Worm (Caenorhabditis elegans) whole organism, young adult: Measurements from ENCODE around the gene F59A6.2.

Experiments used
- D2030.7 ChIP-seq: fragments of 200-800 bp; sonication (Bioruptor generic); IDR thresholded peaks from 2 replicates; pipeline ENCODE4 v1.3.6; 2022; ENCODE audit warnings: missing genetic modification reagents, missing genetic modification characterization, missing compliant biosample characterization
- F10E7.11 ChIP-seq: sonication (generic microtip); optimal IDR thresholded peaks from 2 replicates; lab custom pipeline; 2017; ENCODE audit warnings: mild to moderate bottlenecking, missing genetic modification characterization, moderate library complexity, missing compliant biosample characterization
- F22D6.2 ChIP-seq: sonication (generic microtip); optimal IDR thresholded peaks from 2 replicates; lab custom pipeline; 2016; ENCODE audit warnings: mild to moderate bottlenecking, missing genetic modification characterization, missing compliant biosample characterization
- F33H1.4 ChIP-seq: fragments of 200-800 bp; sonication (Bioruptor generic); IDR thresholded peaks from 2 replicates; pipeline ENCODE4 v1.3.6; 2022; ENCODE audit warnings: missing genetic modification reagents, missing genetic modification characterization, missing compliant biosample characterization
- F37B4.10 ChIP-seq: fragments of 200-800 bp; sonication (Bioruptor generic); IDR thresholded peaks from 2 replicates; pipeline ENCODE4 v1.3.6; 2022; ENCODE audit warnings: missing genetic modification characterization, missing compliant biosample characterization
- F49E8.2 ChIP-seq: sonication (generic microtip); optimal IDR thresholded peaks from 3 replicates; lab custom pipeline; 2017; ENCODE audit warnings: missing genetic modification characterization, mild to moderate bottlenecking, missing compliant biosample characterization, antibody characterized with exemption, moderate library complexity; ENCODE audit not compliant: insufficient read depth
- F55B11.4 ChIP-seq: sonication (generic microtip); optimal IDR thresholded peaks from 2 replicates; lab custom pipeline; 2016; ENCODE audit warnings: missing compliant biosample characterization, missing genetic modification characterization, borderline replicate concordance; ENCODE audit not compliant: insufficient read depth
- F57C9.4 ChIP-seq: sonication (generic microtip); optimal IDR thresholded peaks from 2 replicates; lab custom pipeline; 2017; ENCODE audit warnings: mild to moderate bottlenecking, missing genetic modification characterization, missing compliant biosample characterization
- Y53F4B.3 ChIP-seq: fragments of 200-800 bp; sonication (Bioruptor generic); IDR thresholded peaks from 2 replicates; pipeline ENCODE4 v1.3.6; 2022; ENCODE audit warnings: missing genetic modification reagents, missing genetic modification characterization, missing compliant biosample characterization
- Y67H2A.10 ChIP-seq: fragments of 200-800 bp; sonication (Bioruptor generic); conservative IDR thresholded peaks from 2 replicates; pipeline ENCODE4 v1.3.6; 2022; ENCODE audit warnings: missing genetic modification reagents, missing genetic modification characterization, missing compliant biosample characterization
- Y79H2A.3 ChIP-seq: fragments of 200-800 bp; sonication (Bioruptor generic); conservative IDR thresholded peaks from 2 replicates; pipeline ENCODE4 v1.3.6; 2022; ENCODE audit warnings: missing genetic modification reagents, missing genetic modification characterization, missing compliant biosample characterization
- ZK185.1 ChIP-seq: sonication (generic microtip); optimal IDR thresholded peaks from 2 replicates; lab custom pipeline; 2016; ENCODE audit warnings: mild to moderate bottlenecking, missing genetic modification characterization, missing compliant biosample characterization; ENCODE audit not compliant: poor library complexity, severe bottlenecking
- aptf-3 ChIP-seq: fragments of 200-800 bp; sonication (Bioruptor generic); IDR thresholded peaks from 2 replicates; pipeline ENCODE4 v1.3.6; 2022; ENCODE audit warnings: missing genetic modification characterization, missing compliant biosample characterization
- attf-6 ChIP-seq: fragments of 200-800 bp; sonication (Bioruptor generic); IDR thresholded peaks from 2 replicates; pipeline ENCODE4 v1.3.6; 2022; ENCODE audit warnings: missing genetic modification reagents, missing genetic modification characterization, missing compliant biosample characterization
- ccch-3 ChIP-seq: fragments of 200-800 bp; sonication (Bioruptor generic); optimal IDR thresholded peaks from 2 replicates; lab custom pipeline; 2018; ENCODE audit warnings: mild to moderate bottlenecking, missing genetic modification characterization, missing compliant biosample characterization
- ceh-27 ChIP-seq: fragments of 200-800 bp; sonication (Bioruptor generic); optimal IDR thresholded peaks from 2 replicates; lab custom pipeline; 2018; ENCODE audit warnings: mild to moderate bottlenecking, missing genetic modification characterization, moderate library complexity, missing compliant biosample characterization
- die-1 ChIP-seq: sonication (generic microtip); optimal IDR thresholded peaks from 2 replicates; lab custom pipeline; 2016; ENCODE audit warnings: missing genotype, mild to moderate bottlenecking, missing genetic modification characterization, missing compliant biosample characterization
- dpl-1 ChIP-seq: fragments of 150-350 bp; optimal IDR thresholded peaks from 2 replicates; lab custom pipeline; 2014; ENCODE audit warnings: missing biosample characterization, missing genetic modification reagents, missing genetic modification characterization
- egrh-3 ChIP-seq: fragments of 200-800 bp; sonication (Bioruptor generic); IDR thresholded peaks from 2 replicates; pipeline ENCODE4 v1.3.6; 2022; ENCODE audit warnings: missing genetic modification reagents, missing genetic modification characterization, missing compliant biosample characterization
- ekl-4 ChIP-seq: fragments of 200-800 bp; sonication (Bioruptor generic); IDR thresholded peaks from 2 replicates; pipeline ENCODE4 v1.3.6; 2022; ENCODE audit warnings: missing genetic modification reagents, missing genetic modification characterization, missing compliant biosample characterization
- fkh-3 ChIP-seq: sonication (generic microtip); optimal IDR thresholded peaks from 2 replicates; lab custom pipeline; 2016; ENCODE audit warnings: mild to moderate bottlenecking, missing genetic modification characterization, missing compliant biosample characterization
- hlh-12 ChIP-seq: sonication (generic microtip); optimal IDR thresholded peaks from 2 replicates; lab custom pipeline; 2016; ENCODE audit warnings: missing genetic modification characterization, missing compliant biosample characterization
- hlh-26 ChIP-seq: fragments of 200-800 bp; sonication (Bioruptor generic); conservative IDR thresholded peaks from 2 replicates; pipeline ENCODE4 v1.3.6; 2022; ENCODE audit warnings: missing genetic modification reagents, missing genetic modification characterization, missing compliant biosample characterization
- hmg-1.2 ChIP-seq: fragments of 200-800 bp; sonication (Bioruptor generic); IDR thresholded peaks from 2 replicates; pipeline ENCODE4 v1.3.6; 2022; ENCODE audit warnings: missing genetic modification reagents, missing genetic modification characterization, missing compliant biosample characterization
- lag-1 ChIP-seq: fragments of 200-800 bp; sonication (Bioruptor generic); IDR thresholded peaks from 2 replicates; pipeline ENCODE4 v1.3.6; 2022; ENCODE audit warnings: missing genetic modification reagents, missing genetic modification characterization, missing compliant biosample characterization
- let-526 ChIP-seq: fragments of 200-800 bp; sonication (Bioruptor generic); IDR thresholded peaks from 2 replicates; pipeline ENCODE4 v1.3.6; 2022; ENCODE audit warnings: missing genetic modification reagents, missing genetic modification characterization, missing compliant biosample characterization
- lin-40 ChIP-seq: sonication (generic microtip); optimal IDR thresholded peaks from 2 replicates; lab custom pipeline; 2016; ENCODE audit warnings: missing genetic modification characterization, mild to moderate bottlenecking, missing compliant biosample characterization, missing genotype, missing genetic modification reagents
- lsy-27 ChIP-seq: sonication (generic microtip); optimal IDR thresholded peaks from 2 replicates; lab custom pipeline; 2017; ENCODE audit warnings: missing genetic modification characterization, mild to moderate bottlenecking, missing compliant biosample characterization, antibody characterized with exemption, missing genotype, borderline replicate concordance; ENCODE audit not compliant: insufficient read depth
- madf-10 ChIP-seq: sonication (generic microtip); optimal IDR thresholded peaks from 2 replicates; lab custom pipeline; 2016; ENCODE audit warnings: mild to moderate bottlenecking, missing genetic modification characterization, missing compliant biosample characterization
- nfyb-1 ChIP-seq: fragments of 200-800 bp; sonication (Bioruptor generic); IDR thresholded peaks from 2 replicates; pipeline ENCODE4 v1.3.6; 2022; ENCODE audit warnings: missing genetic modification reagents, missing genetic modification characterization, missing compliant biosample characterization
- nhr-27 ChIP-seq: fragments of 200-800 bp; sonication (Bioruptor generic); optimal IDR thresholded peaks from 2 replicates; lab custom pipeline; 2018; ENCODE audit warnings: mild to moderate bottlenecking, missing genetic modification characterization, moderate library complexity, missing compliant biosample characterization
- nhr-80 ChIP-seq: sonication (generic microtip); optimal IDR thresholded peaks from 2 replicates; lab custom pipeline; 2016; ENCODE audit warnings: missing genetic modification characterization, missing compliant biosample characterization
- rcor-1 ChIP-seq: fragments of 200-800 bp; sonication (Bioruptor generic); IDR thresholded peaks from 2 replicates; pipeline ENCODE4 v1.3.6; 2022; ENCODE audit warnings: missing genetic modification reagents, missing genetic modification characterization, missing compliant biosample characterization
- rec-8 ChIP-seq, 2 experiments: sonication (generic microtip); optimal IDR thresholded peaks; 2 replicates each; lab custom pipeline; 2016; ENCODE audit warnings: mild to moderate bottlenecking in 2 of 2, missing genetic modification characterization in 2 of 2, missing genetic modification reagents in 2 of 2, missing genotype in 2 of 2, missing biosample characterization in 1 of 2, missing compliant biosample characterization in 1 of 2, moderate library complexity in 1 of 2
- rpc-1 ChIP-seq, 2 experiments: fragments of 150-350 bp in 1 of 2; sonication (generic microtip) in 1 of 2; optimal IDR thresholded peaks; 2 replicates each; lab custom pipeline; 2014 to 2018; ENCODE audit warnings: missing biosample characterization in 1 of 2, missing genetic modification characterization in 1 of 2, missing genetic modification reagents in 1 of 2, missing genotype in 1 of 2
- sptf-2 ChIP-seq: fragments of 200-800 bp; sonication (Bioruptor generic); optimal IDR thresholded peaks from 2 replicates; lab custom pipeline; 2018; ENCODE audit warnings: mild to moderate bottlenecking, missing genetic modification characterization, missing compliant biosample characterization
- unc-62 ChIP-seq: fragments of 150-350 bp; optimal IDR thresholded peaks from 2 replicates; lab custom pipeline; 2014; ENCODE audit warnings: missing biosample characterization, missing genetic modification reagents, missing genetic modification characterization
- xnd-1 ChIP-seq: sonication (generic microtip); optimal IDR thresholded peaks from 2 replicates; lab custom pipeline; 2016; ENCODE audit warnings: missing genotype, missing genetic modification reagents, missing genetic modification characterization, missing compliant biosample characterization
- zfh-2 ChIP-seq: fragments of 200-800 bp; sonication (Bioruptor generic); conservative IDR thresholded peaks from 2 replicates; pipeline ENCODE4 v1.3.6; 2022; ENCODE audit warnings: missing genetic modification reagents, missing genetic modification characterization, missing compliant biosample characterization
- ztf-18 ChIP-seq: sonication (generic microtip); optimal IDR thresholded peaks from 2 replicates; lab custom pipeline; 2016; ENCODE audit warnings: missing genotype, mild to moderate bottlenecking, missing genetic modification characterization, missing compliant biosample characterization
- ztf-6 ChIP-seq: fragments of 200-800 bp; sonication (Bioruptor generic); IDR thresholded peaks from 2 replicates; pipeline ENCODE4 v1.3.6; 2022; ENCODE audit warnings: missing genetic modification reagents, missing genetic modification characterization, missing compliant biosample characterization

The F59A6.2 gene

DNA sequence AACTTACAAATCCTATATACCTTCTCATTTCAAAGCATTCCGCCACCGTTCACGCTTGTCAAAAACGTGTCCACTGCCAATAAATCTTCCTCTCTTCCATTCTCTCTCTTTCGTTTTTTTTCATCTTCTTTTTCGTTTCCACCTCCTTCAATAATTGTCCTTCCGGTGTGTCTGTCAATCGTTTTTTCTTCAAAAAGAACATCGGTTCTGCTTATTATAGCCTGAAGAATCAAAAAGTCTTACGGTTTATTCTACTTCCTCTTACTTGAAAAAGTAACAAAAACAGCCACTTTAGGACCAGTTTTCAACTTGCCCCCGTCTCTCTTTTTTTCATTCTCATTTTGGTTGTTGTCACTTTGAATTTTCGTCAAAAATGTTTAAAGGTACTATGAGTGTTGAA, 34.8 kb downstream of the F59A6.2 start:
- no peak for TF ChIP-seq ZK185.1
- TF ChIP-seq F10E7.11 (tag; lab: Kevin White, UChicago), result no peak
- TF ChIP-seq ceh-27, result peak; percentile 47
- TF ChIP-seq lin-40, result peak; percentile 45
- TF ChIP-seq unc-62 (GFP tag; lab: Kevin White, UChicago), result peak; percentile 37
- no peak for TF ChIP-seq dpl-1 (GFP tag; lab: Kevin White, UChicago)
- TF ChIP-seq hlh-12 (tag; lab: Kevin White, UChicago), result no peak

DNA sequence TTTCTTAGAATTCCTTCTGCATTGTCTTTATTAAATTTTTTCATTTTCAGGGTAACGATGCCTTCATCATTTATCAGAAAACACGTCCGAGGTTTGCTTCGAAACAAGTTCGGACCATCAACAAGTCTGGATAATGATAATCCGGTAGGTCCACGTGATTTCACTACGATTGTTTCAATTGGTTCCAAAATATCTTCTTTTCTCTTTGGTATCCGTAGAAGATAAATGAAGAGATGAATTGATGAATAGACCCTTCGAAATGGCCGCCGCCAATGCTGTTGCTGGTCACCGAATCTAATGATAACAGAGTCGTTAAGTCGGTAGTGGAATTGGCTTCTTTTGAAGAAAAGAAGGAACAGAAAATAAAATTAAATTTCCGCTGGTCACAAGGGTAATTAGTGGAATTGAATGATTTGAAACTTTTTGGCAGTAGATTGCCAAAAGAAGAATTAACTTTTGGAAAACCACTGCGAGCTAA, 35.4 kb downstream of the F59A6.2 start, which contains the start of gene F33G12.6:
Gene F33G12.6 (plus strand): TSS at position 51 of the 478 bp plus-strand sequence.
- TF ChIP-seq egrh-3 (GFP tag; lab: Robert Waterston, UW), result no peak
- TF ChIP-seq rpc-1 (optimal IDR thresholded peaks at IDR 0.05; lab: Kevin White, UChicago), result no peak
- no peak for TF ChIP-seq rpc-1 (tag; optimal IDR thresholded peaks at IDR 0.05; lab: Kevin White, UChicago)
- no peak for TF ChIP-seq hmg-1.2 (GFP tag; lab: Robert Waterston, UW)
- no peak for TF ChIP-seq madf-10 (tag; lab: Kevin White, UChicago)
- TF ChIP-seq sptf-2, result no peak
- TF ChIP-seq nhr-27 (tag; lab: Kevin White, UChicago), result no peak
- TF ChIP-seq Y79H2A.3 (GFP tag; lab: Robert Waterston, UW), result no peak
- TF ChIP-seq rec-8 (tag; optimal IDR thresholded peaks at IDR 0.05; lab: Kevin White, UChicago), result no peak
- no peak for TF ChIP-seq D2030.7 (GFP tag; lab: Robert Waterston, UW)
- TF ChIP-seq F49E8.2 (tag; lab: Kevin White, UChicago), result no peak
- no peak for TF ChIP-seq ccch-3
- no peak for TF ChIP-seq F10E7.11 (tag; lab: Kevin White, UChicago)
- TF ChIP-seq aptf-3, result no peak

DNA sequence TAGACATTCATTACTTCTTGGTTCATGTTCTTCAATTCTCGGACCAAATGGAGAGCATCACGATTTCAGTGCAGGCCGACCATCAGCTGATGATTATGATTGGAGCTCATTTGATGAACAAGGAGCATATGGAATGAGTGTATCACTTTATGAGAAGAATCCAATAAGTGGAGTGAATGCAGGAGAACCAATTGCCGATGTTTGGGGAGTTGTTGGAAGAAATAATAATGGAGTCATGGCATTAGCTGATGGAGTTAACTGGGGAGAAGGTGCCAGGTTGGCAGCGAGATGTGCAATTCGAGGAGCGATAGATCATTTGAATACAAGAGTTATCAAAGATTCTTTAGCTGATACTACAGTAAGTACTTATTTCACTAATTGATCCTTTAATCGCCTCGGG, 36.3 kb downstream of the F59A6.2 start:
- TF ChIP-seq rcor-1 (no peak), nhr-80 (no peak), xnd-1 (tag; lab: Kevin White, UChicago) (no peak), fkh-3 (tag; lab: Kevin White, UChicago) (no peak), lin-40 (no peak), F22D6.2 (tag; lab: Kevin White, UChicago) (no peak), zfh-2 (GFP tag; lab: Robert Waterston, UW) (no peak), F57C9.4 (tag; lab: Kevin White, UChicago) (no peak), ekl-4 (no peak), D2030.7 (GFP tag; lab: Robert Waterston, UW) (no peak), F37B4.10 (no peak)
- TF ChIP-seq, all 124 proteins: peak for 0

DNA sequence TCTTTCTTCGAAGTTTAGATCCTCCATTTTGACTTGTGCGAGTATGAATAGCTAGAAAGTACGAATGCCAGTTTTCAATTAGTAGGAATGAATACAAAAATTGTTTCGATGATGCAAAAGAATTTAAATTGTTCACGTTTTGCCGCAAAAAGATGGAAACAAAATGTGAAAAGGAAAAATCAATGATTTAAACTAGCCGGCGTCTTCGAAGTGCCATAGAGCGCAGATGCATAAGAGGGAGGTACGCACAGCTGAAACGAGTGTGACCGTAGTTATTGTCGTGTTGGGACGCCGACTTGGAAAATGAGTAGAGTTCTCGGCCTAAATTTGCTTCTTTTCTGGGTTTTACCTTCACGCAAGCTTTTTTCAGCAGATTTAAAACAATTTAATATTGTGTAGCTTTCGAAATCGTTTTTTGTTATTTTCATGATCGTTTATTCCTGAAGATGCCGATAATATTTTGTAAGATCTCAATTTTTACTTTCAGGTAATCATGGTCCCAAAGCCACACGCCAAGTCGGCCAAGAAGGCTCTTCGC, 40.7 kb downstream of the F59A6.2 start, which contains the start of the genes ify-1 and rpl-22:
Gene ify-1 (minus strand): TSS at position 51 of the 538 bp plus-strand sequence.
Gene rpl-22 (plus strand): TSS at position 488 of the 538 bp plus-strand sequence.
- TF ChIP-seq rcor-1, result peak; percentile 89
- TF ChIP-seq nfyb-1, result peak; percentile 77
- TF ChIP-seq D2030.7 (GFP tag; lab: Robert Waterston, UW), result peak; percentile 83
- no peak for TF ChIP-seq aptf-3
- peak; percentile 26 for TF ChIP-seq rpc-1 (optimal IDR thresholded peaks at IDR 0.05; lab: Kevin White, UChicago)
- peak; percentile 4 for TF ChIP-seq rpc-1 (tag; optimal IDR thresholded peaks at IDR 0.05; lab: Kevin White, UChicago)
- peak; percentile 36 for TF ChIP-seq nhr-80
- no peak for TF ChIP-seq ztf-6
- no peak for TF ChIP-seq attf-6 (GFP tag; lab: Robert Waterston, UW)
- TF ChIP-seq fkh-3 (tag; lab: Kevin White, UChicago), result no peak
- TF ChIP-seq lsy-27, result no peak
- no peak for TF ChIP-seq Y53F4B.3 (GFP tag; lab: Robert Waterston, UW)
- TF ChIP-seq die-1 (tag; lab: Kevin White, UChicago), result peak; percentile 7
- TF ChIP-seq F55B11.4 (tag; lab: Kevin White, UChicago), result no peak
- no peak for TF ChIP-seq let-526
- no peak for TF ChIP-seq hlh-26 (GFP tag; lab: Robert Waterston, UW)
- peak; percentile 63 for TF ChIP-seq ztf-18
- no peak for TF ChIP-seq sptf-2
- no peak for TF ChIP-seq hlh-12 (tag; lab: Kevin White, UChicago)
- TF ChIP-seq Y67H2A.10 (GFP tag; lab: Robert Waterston, UW), result no peak
- TF ChIP-seq zfh-2 (GFP tag; lab: Robert Waterston, UW), result no peak
- no peak for TF ChIP-seq lag-1 (GFP tag; lab: Robert Waterston, UW)
- TF ChIP-seq F49E8.2 (tag; lab: Kevin White, UChicago), result peak; percentile 93
- no peak for TF ChIP-seq F37B4.10
- TF ChIP-seq unc-62 (GFP tag; lab: Kevin White, UChicago), result no peak
- TF ChIP-seq F33H1.4 (GFP tag; lab: Robert Waterston, UW), result peak; percentile 96
